Fruit fly (Drosophila melanogaster) whole organism, prepupa: ENCODE measurements around the gene CG32371.

ENCODE experiments used
- CG10631 ChIP-seq: fragments of 200-800 bp; sonication (Bioruptor generic); optimal IDR thresholded peaks from 2 replicates; lab custom pipeline; 2016; ENCODE audit warnings: missing biosample characterization, missing genetic modification characterization
- CG10669 ChIP-seq: fragments of 200-800 bp; sonication (Bioruptor generic); optimal IDR thresholded peaks from 3 replicates; lab custom pipeline; 2018; ENCODE audit warnings: missing biosample characterization, mild to moderate bottlenecking, missing genetic modification characterization, moderate library complexity
- CG11294 ChIP-seq: fragments of 200-800 bp; sonication (Bioruptor generic); IDR thresholded peaks from 2 replicates; pipeline ENCODE4 v1.3.6; 2022; ENCODE audit warnings: missing biosample characterization, missing genetic modification characterization
- CG11762 ChIP-seq: fragments of 200-800 bp; sonication (Bioruptor generic); optimal IDR thresholded peaks from 3 replicates; lab custom pipeline; 2016; ENCODE audit warnings: missing biosample characterization, missing genetic modification characterization; ENCODE audit not compliant: insufficient read depth
- CG15336 ChIP-seq: fragments of 200-800 bp; sonication (Bioruptor generic); IDR thresholded peaks from 2 replicates; pipeline ENCODE4 v1.3.6; 2022; ENCODE audit warnings: missing biosample characterization, missing genetic modification characterization
- CG1621 ChIP-seq: fragments of 200-800 bp; sonication (Bioruptor generic); optimal IDR thresholded peaks from 3 replicates; lab custom pipeline; 2018; ENCODE audit warnings: missing biosample characterization, mild to moderate bottlenecking, missing genetic modification characterization
- CG16779 ChIP-seq: fragments of 200-800 bp; sonication (Bioruptor generic); optimal IDR thresholded peaks from 3 replicates; lab custom pipeline; 2017; ENCODE audit warnings: missing biosample characterization, mild to moderate bottlenecking, missing genetic modification characterization
- CG3032 ChIP-seq: fragments of 200-800 bp; optimal IDR thresholded peaks from 2 replicates; lab custom pipeline; 2019; ENCODE audit warnings: missing biosample characterization, mild to moderate bottlenecking, missing genetic modification characterization, moderate library complexity
- CG31627 ChIP-seq: fragments of 200-800 bp; sonication (Bioruptor generic); optimal IDR thresholded peaks from 3 replicates; lab custom pipeline; 2016; ENCODE audit warnings: missing biosample characterization, missing genetic modification characterization
- CG32006 ChIP-seq: fragments of 200-800 bp; sonication (Bioruptor generic); optimal IDR thresholded peaks from 3 replicates; lab custom pipeline; 2017; ENCODE audit warnings: missing biosample characterization, mild to moderate bottlenecking, missing genetic modification characterization
- CG34406 ChIP-seq: fragments of 200-800 bp; sonication (Bioruptor generic); optimal IDR thresholded peaks from 3 replicates; lab custom pipeline; 2016; ENCODE audit warnings: missing biosample characterization, missing genetic modification characterization
- CG3919 ChIP-seq: fragments of 200-800 bp; sonication (Bioruptor generic); optimal IDR thresholded peaks from 3 replicates; lab custom pipeline; 2016; ENCODE audit warnings: missing biosample characterization, missing genetic modification characterization
- CG6163 ChIP-seq: fragments of 200-800 bp; sonication (Bioruptor generic); IDR thresholded peaks from 3 replicates; pipeline ENCODE4 v1.3.6; 2022; ENCODE audit warnings: missing biosample characterization, missing genetic modification characterization
- CG6792 ChIP-seq: fragments of 200-800 bp; sonication (Bioruptor generic); optimal IDR thresholded peaks from 3 replicates; lab custom pipeline; 2016; ENCODE audit warnings: missing biosample characterization, missing genetic modification characterization
- CG6808 ChIP-seq: fragments of 200-800 bp; sonication (Bioruptor generic); optimal IDR thresholded peaks from 3 replicates; lab custom pipeline; 2017; ENCODE audit warnings: missing biosample characterization, missing genetic modification characterization, mild to moderate bottlenecking, moderate library complexity, missing genetic modification reagents
- CG8119 ChIP-seq: fragments of 200-800 bp; sonication (Bioruptor generic); IDR thresholded peaks from 3 replicates; pipeline ENCODE4 v1.3.6; 2022; ENCODE audit warnings: missing biosample characterization, missing genetic modification characterization
- CG8319 ChIP-seq: fragments of 200-800 bp; sonication (Bioruptor generic); optimal IDR thresholded peaks from 3 replicates; lab custom pipeline; 2016; ENCODE audit warnings: missing biosample characterization, missing genetic modification characterization
- CG8632 ChIP-seq: fragments of 200-800 bp; sonication (Bioruptor generic); optimal IDR thresholded peaks from 3 replicates; lab custom pipeline; 2016; ENCODE audit warnings: missing biosample characterization, missing genetic modification characterization
- CG9139 ChIP-seq: fragments of 200-800 bp; sonication (Bioruptor generic); optimal IDR thresholded peaks from 3 replicates; lab custom pipeline; 2017; ENCODE audit warnings: missing biosample characterization, mild to moderate bottlenecking, missing genetic modification characterization
- Eip75B ChIP-seq: fragments of 200-800 bp; sonication (Bioruptor generic); optimal IDR thresholded peaks from 3 replicates; lab custom pipeline; 2016; ENCODE audit warnings: missing biosample characterization, missing genetic modification characterization
- Eip78C ChIP-seq: fragments of 200-800 bp; sonication (Bioruptor generic); peaks from one replicate; lab custom pipeline; 2016; ENCODE audit warnings: missing biosample characterization, missing genetic modification characterization
- Eip93F ChIP-seq: fragments of 200-800 bp; sonication (Bioruptor generic); optimal IDR thresholded peaks from 2 replicates; lab custom pipeline; 2016; ENCODE audit warnings: missing biosample characterization, mild to moderate bottlenecking, missing genetic modification characterization
- Ets21C ChIP-seq: fragments of 200-800 bp; sonication (Bioruptor generic); optimal IDR thresholded peaks from 3 replicates; lab custom pipeline; 2016; ENCODE audit warnings: missing biosample characterization, missing genetic modification characterization
- Ets96B ChIP-seq: fragments of 200-800 bp; optimal IDR thresholded peaks from 2 replicates; lab custom pipeline; 2019; ENCODE audit warnings: missing biosample characterization, mild to moderate bottlenecking, missing genetic modification characterization, moderate library complexity
- Hr38 ChIP-seq: sonication (Bioruptor generic); optimal IDR thresholded peaks from 2 replicates; lab custom pipeline; 2016; ENCODE audit warnings: missing biosample characterization, missing genetic modification characterization
- Hr4 ChIP-seq: fragments of 200-800 bp; sonication (Bioruptor generic); optimal IDR thresholded peaks from 3 replicates; lab custom pipeline; 2016; ENCODE audit warnings: missing biosample characterization, missing genetic modification characterization
- Lpt ChIP-seq: fragments of 200-800 bp; sonication (Bioruptor generic); optimal IDR thresholded peaks from 3 replicates; lab custom pipeline; 2016; ENCODE audit warnings: missing biosample characterization, missing genetic modification characterization
- Met ChIP-seq: fragments of 200-800 bp; sonication (Bioruptor generic); optimal IDR thresholded peaks from 3 replicates; lab custom pipeline; 2016; ENCODE audit warnings: missing biosample characterization, missing genetic modification characterization
- OdsH ChIP-seq: fragments of 200-800 bp; sonication (Bioruptor generic); optimal IDR thresholded peaks from 3 replicates; lab custom pipeline; 2016; ENCODE audit warnings: missing biosample characterization, missing genetic modification characterization
- Smox ChIP-seq: fragments of 200-800 bp; sonication (Bioruptor generic); optimal IDR thresholded peaks from 3 replicates; lab custom pipeline; 2016; ENCODE audit warnings: missing biosample characterization, missing genetic modification characterization
- Sox14 ChIP-seq: fragments of 200-800 bp; sonication (Bioruptor generic); optimal IDR thresholded peaks from 3 replicates; lab custom pipeline; 2016; ENCODE audit warnings: missing biosample characterization, missing genetic modification characterization
- acj6 ChIP-seq: fragments of 200-800 bp; sonication (Bioruptor generic); optimal IDR thresholded peaks from 3 replicates; lab custom pipeline; 2016; ENCODE audit warnings: missing biosample characterization, missing genetic modification characterization
- cyc ChIP-seq: fragments of 200-800 bp; sonication (Bioruptor generic); optimal IDR thresholded peaks from 3 replicates; lab custom pipeline; 2016; ENCODE audit warnings: missing biosample characterization, missing genetic modification characterization
- dac ChIP-seq: fragments of 200-800 bp; sonication (Bioruptor generic); optimal IDR thresholded peaks from 2 replicates; lab custom pipeline; 2017; ENCODE audit warnings: missing biosample characterization, mild to moderate bottlenecking, missing genetic modification characterization
- dsx ChIP-seq: fragments of 200-800 bp; optimal IDR thresholded peaks from 3 replicates; lab custom pipeline; 2019; ENCODE audit warnings: missing biosample characterization, mild to moderate bottlenecking, missing genetic modification characterization, moderate library complexity; ENCODE audit not compliant: poor library complexity, severe bottlenecking
- esn ChIP-seq: fragments of 200-800 bp; sonication (Bioruptor generic); optimal IDR thresholded peaks from 2 replicates; lab custom pipeline; 2016; ENCODE audit warnings: missing biosample characterization, mild to moderate bottlenecking, missing genetic modification characterization, moderate library complexity
- fd59A ChIP-seq: fragments of 200-800 bp; sonication (Bioruptor generic); optimal IDR thresholded peaks from 2 replicates; lab custom pipeline; 2017; ENCODE audit warnings: missing biosample characterization, mild to moderate bottlenecking, missing genetic modification characterization, missing genetic modification reagents
- fd85E ChIP-seq: fragments of 200-800 bp; sonication (Bioruptor generic); optimal IDR thresholded peaks from 3 replicates; lab custom pipeline; 2016; ENCODE audit warnings: missing biosample characterization, missing genetic modification characterization
- lz ChIP-seq: fragments of 200-800 bp; sonication (Bioruptor generic); optimal IDR thresholded peaks from 3 replicates; lab custom pipeline; 2016; ENCODE audit warnings: missing biosample characterization, missing genetic modification characterization
- net ChIP-seq: fragments of 200-800 bp; sonication (Bioruptor generic); optimal IDR thresholded peaks from 3 replicates; lab custom pipeline; 2016; ENCODE audit warnings: missing biosample characterization, missing genetic modification characterization
- pdm3 ChIP-seq: fragments of 200-800 bp; sonication (Bioruptor generic); optimal IDR thresholded peaks from 3 replicates; lab custom pipeline; 2016; ENCODE audit warnings: missing biosample characterization, missing genetic modification characterization
- spab ChIP-seq: fragments of 200-800 bp; sonication (Bioruptor generic); optimal IDR thresholded peaks from 2 replicates; lab custom pipeline; 2017; ENCODE audit warnings: missing biosample characterization, mild to moderate bottlenecking, missing genetic modification characterization, missing genetic modification reagents
- ss ChIP-seq, 2 experiments: fragments of 200-800 bp; sonication (Bioruptor generic); optimal IDR thresholded peaks; 2 replicates in 1 of 2; 3 replicates in 1 of 2; lab custom pipeline; 2017 to 2018; ENCODE audit warnings: mild to moderate bottlenecking in 2 of 2, missing biosample characterization in 2 of 2, missing genetic modification characterization in 2 of 2, moderate library complexity in 1 of 2
- svp ChIP-seq: fragments of 200-800 bp; sonication (Bioruptor generic); peaks from one replicate; lab custom pipeline; 2016; ENCODE audit warnings: missing biosample characterization, missing genetic modification characterization
- topi ChIP-seq: fragments of 200-800 bp; sonication (Bioruptor generic); optimal IDR thresholded peaks from 3 replicates; lab custom pipeline; 2016; ENCODE audit warnings: missing biosample characterization, missing genetic modification characterization
- vri ChIP-seq: fragments of 200-800 bp; sonication (Bioruptor generic); optimal IDR thresholded peaks from 3 replicates; lab custom pipeline; 2016; ENCODE audit warnings: missing biosample characterization, mild to moderate bottlenecking, missing genetic modification characterization

CG32371 gene

dm6 chr3L:7810924-7811323 is 42.8 kb upstream of the CG32371 start:
- peak; percentile 63 for TF ChIP-seq Hr4
- TF ChIP-seq net: no peak
- TF ChIP-seq Eip93F (GFP tag; lab: Kevin White, UChicago): no peak
- peak; percentile 67 for TF ChIP-seq Eip78C (GFP tag; lab: Kevin White, UChicago)
- peak; percentile 24 for TF ChIP-seq CG32006
- TF ChIP-seq CG8119 (GFP tag; lab: Robert Waterston, UW): peak; percentile 62; the same call in 2 of the 3 replicates
- TF ChIP-seq CG8632 (GFP tag; lab: Kevin White, UChicago): no peak

- TF ChIP-seq Eip78C (GFP tag; lab: Kevin White, UChicago) (no peak), vri (GFP tag; lab: Kevin White, UChicago) (peak; percentile 34)
Measured at dm6 chr3L:7810426-7810825, 42.3 kb upstream of the CG32371 start.

dm6 chr3L:7809289-7810099 is 41.3 kb upstream of the CG32371 start, which contains the start of gene CG32369:
Gene CG32369 (minus strand): TSS chr3L:7809825.
- TF ChIP-seq Eip93F (GFP tag; lab: Kevin White, UChicago): peak; percentile 83
- TF ChIP-seq esn: peak; percentile 75
- TF ChIP-seq CG9139 (GFP tag; lab: Kevin White, UChicago): peak; percentile 85
- TF ChIP-seq CG31627: peak; percentile 45
- TF ChIP-seq Met (GFP tag; lab: Kevin White, UChicago): peak; percentile 73
- TF ChIP-seq vri (GFP tag; lab: Kevin White, UChicago): peak; percentile 99
- peak; percentile 50 for TF ChIP-seq CG6792 (GFP tag; lab: Kevin White, UChicago)
- TF ChIP-seq Eip78C (GFP tag; lab: Kevin White, UChicago): peak; percentile 87
- TF ChIP-seq CG16779 (tag; lab: Kevin White, UChicago): peak; percentile 87
- peak; percentile 63 for TF ChIP-seq fd85E (GFP tag; lab: Kevin White, UChicago)
- TF ChIP-seq CG34406: peak; percentile 78
- TF ChIP-seq dac (GFP tag; lab: Kevin White, UChicago): peak; percentile 64
- peak; percentile 62 for TF ChIP-seq CG10631 (GFP tag; lab: Kevin White, UChicago)
- peak; percentile 82 for TF ChIP-seq Sox14 (GFP tag; lab: Kevin White, UChicago)
- TF ChIP-seq CG3032 (tag; lab: Kevin White, UChicago): peak; percentile 63
- TF ChIP-seq Smox: peak; percentile 71
- peak; percentile 71 for TF ChIP-seq dsx
- TF ChIP-seq OdsH: peak; percentile 72
- peak; percentile 78 for TF ChIP-seq spab (GFP tag; lab: Kevin White, UChicago)
- peak; percentile 74 for TF ChIP-seq CG11762 (GFP tag; lab: Kevin White, UChicago)
- peak; percentile 65 for TF ChIP-seq fd59A (GFP tag; lab: Kevin White, UChicago)
- TF ChIP-seq CG6163 (GFP tag; lab: Robert Waterston, UW): peak; percentile 95
- TF ChIP-seq CG1621: peak; percentile 83
- TF ChIP-seq CG3919 (GFP tag; lab: Kevin White, UChicago): peak; percentile 79
- peak; percentile 83 for TF ChIP-seq Eip75B
- TF ChIP-seq CG15336 (GFP tag; lab: Robert Waterston, UW): peak; percentile 87
- TF ChIP-seq Lpt: peak; percentile 67
- peak; percentile 60 for TF ChIP-seq Ets96B (tag; lab: Kevin White, UChicago)
- peak; percentile 81 for TF ChIP-seq pdm3
- peak; percentile 92 to 95 for TF ChIP-seq ss (GFP tag; optimal IDR thresholded peaks at IDR 0.05; lab: Kevin White, UChicago)
- peak; percentile 38 for TF ChIP-seq cyc (GFP tag; lab: Kevin White, UChicago)
- TF ChIP-seq CG6808 (GFP tag; lab: Kevin White, UChicago): peak; percentile 85
- peak; percentile 63 for TF ChIP-seq CG8319
- TF ChIP-seq CG10669: peak; percentile 70
- TF ChIP-seq acj6 (GFP tag; lab: Kevin White, UChicago): peak; percentile 52
- TF ChIP-seq Hr38 (GFP tag; lab: Kevin White, UChicago): no peak
- TF ChIP-seq CG11294 (GFP tag; lab: Robert Waterston, UW): no peak
- no peak for TF ChIP-seq svp (GFP tag; lab: Kevin White, UChicago)
- peak; percentile 60 for TF ChIP-seq topi (GFP tag; lab: Kevin White, UChicago)
- TF ChIP-seq lz (GFP tag; lab: Kevin White, UChicago): peak; percentile 62
- peak; percentile 12 for TF ChIP-seq Ets21C
